Worm (Caenorhabditis elegans): ENCODE results near the gene str-27.

Gene str-27

DNA sequence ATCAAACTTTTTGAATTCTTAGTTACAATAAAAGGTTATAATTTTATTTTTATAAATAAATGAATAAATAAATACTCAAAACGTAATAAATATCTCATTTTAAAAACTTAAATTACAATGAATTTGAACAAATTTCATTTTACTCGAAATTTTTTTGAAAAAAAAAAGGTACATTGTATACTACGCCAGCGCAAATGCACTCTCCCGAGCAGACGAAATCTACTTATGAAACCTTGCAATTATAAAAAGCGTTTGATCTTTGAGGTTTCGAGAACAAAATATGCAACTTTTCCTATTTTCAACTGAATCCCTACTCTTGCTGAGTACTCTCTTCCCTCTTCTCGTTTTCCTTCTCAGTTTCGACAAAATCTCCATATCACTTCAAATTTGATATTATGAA, 48.0 kb downstream of the str-27 start, which contains the start of gene nhr-197:
TSS of gene nhr-197 (plus strand) at position 301 of the 400 bp plus-strand sequence.
- no peak for TF ChIP-seq unc-98 (GFP tag; IDR thresholded peaks at IDR 0.05)
- no peak for TF ChIP-seq tlp-1 (tag; optimal IDR thresholded peaks at IDR 0.05)
- TF ChIP-seq jun-1 (tag; optimal IDR thresholded peaks at IDR 0.05), result no peak
- no peak for TF ChIP-seq mdl-1 (tag; optimal IDR thresholded peaks at IDR 0.05)
- no peak for TF ChIP-seq skn-1 (tag; optimal IDR thresholded peaks at IDR 0.05)
- TF ChIP-seq egl-27 (tag; optimal IDR thresholded peaks at IDR 0.05), result no peak
- no peak for TF ChIP-seq swsn-7 (tag; optimal IDR thresholded peaks at IDR 0.05)
- no peak for TF ChIP-seq aha-1 (tag; optimal IDR thresholded peaks at IDR 0.05)
- no peak for TF ChIP-seq tbx-2 (tag; optimal IDR thresholded peaks at IDR 0.05)
- no peak for TF ChIP-seq nhr-90 (tag; optimal IDR thresholded peaks at IDR 0.05; ENCODE audit: poor library complexity)
- TF ChIP-seq nhr-11 (tag; optimal IDR thresholded peaks at IDR 0.05), result no peak
- no peak for TF ChIP-seq ztf-4 (tag; optimal IDR thresholded peaks at IDR 0.05)
- no peak for TF ChIP-seq dpl-1 (GFP tag; optimal IDR thresholded peaks at IDR 0.05)
- no peak for TF ChIP-seq ceh-8 (GFP tag; optimal IDR thresholded peaks at IDR 0.05)
- TF ChIP-seq zag-1 (tag; optimal IDR thresholded peaks at IDR 0.05), result no peak
- no peak for TF ChIP-seq hlh-4 (tag; optimal IDR thresholded peaks at IDR 0.05)
- TF ChIP-seq mab-9 (GFP tag; IDR thresholded peaks at IDR 0.05), result no peak

DNA sequence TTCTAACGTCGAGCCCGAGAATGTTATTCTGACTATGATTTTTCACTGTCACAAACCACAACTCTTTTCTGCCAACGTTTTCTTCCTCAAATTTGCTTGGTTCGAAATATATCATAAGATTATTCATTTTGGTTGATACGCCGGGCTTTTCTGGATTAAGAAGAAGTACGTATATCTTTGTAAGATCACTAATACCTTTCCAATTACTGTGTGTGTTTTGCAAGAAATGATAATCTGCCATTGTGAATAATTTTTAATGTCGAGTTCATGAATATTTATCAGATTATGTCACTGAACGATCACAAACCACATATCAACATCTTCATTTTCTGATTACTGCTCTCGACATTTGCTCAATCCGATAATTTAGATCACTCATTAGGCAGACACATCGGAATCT, 50.0 kb downstream of the str-27 start, which contains the start of gene nhr-196:
TSS of gene nhr-196 (plus strand) at position 118 of the 400 bp plus-strand sequence.
- TF ChIP-seq elt-3 (tag; optimal IDR thresholded peaks at IDR 0.05) (no peak), C04F5.9 (tag; optimal IDR thresholded peaks at IDR 0.05) (no peak), sox-4 (tag; optimal IDR thresholded peaks at IDR 0.05) (peak; percentile 58), nhr-71 (tag; optimal IDR thresholded peaks at IDR 0.05) (peak; percentile 17), mef-2 (tag; optimal IDR thresholded peaks at IDR 0.05) (no peak), pax-3 (tag; optimal IDR thresholded peaks at IDR 0.05) (peak; percentile 80), nhr-47 (tag; optimal IDR thresholded peaks at IDR 0.05) (peak; percentile 49), fkh-8 (tag; optimal IDR thresholded peaks at IDR 0.05) (peak; percentile 66), dsc-1 (tag; optimal IDR thresholded peaks at IDR 0.05) (peak; percentile 98), nhr-90 (tag; optimal IDR thresholded peaks at IDR 0.05; ENCODE audit: poor library complexity) (no peak), tlp-1 (tag; optimal IDR thresholded peaks at IDR 0.05) (no peak), lir-3 (tag; optimal IDR thresholded peaks at IDR 0.05; ENCODE audit: poor library complexity) (no peak), fkh-4 (tag; optimal IDR thresholded peaks at IDR 0.05; ENCODE audit: borderline replicate concordance) (peak; percentile 24)
